Worm (Caenorhabditis elegans): Measurements from ENCODE around the gene F37H8.5.

ce11 chrII:11200234-11200755, 12.3 kb downstream of the F37H8.5 start:
- TF ChIP-seq ztf-23 (GFP tag; IDR thresholded peaks at IDR 0.05) (no peak), ztf-29 (GFP tag; IDR thresholded peaks at IDR 0.05) (no peak), flt-1 (GFP tag; IDR thresholded peaks at IDR 0.05) (no peak), tab-1 (GFP tag; IDR thresholded peaks at IDR 0.05) (no peak), med-1 (GFP tag; optimal IDR thresholded peaks at IDR 0.05; ENCODE audit: insufficient read depth) (no peak), T22C8.4 (GFP tag; IDR thresholded peaks at IDR 0.05) (no peak), klf-2 (GFP tag; conservative IDR thresholded peaks at IDR 0.05) (no peak), cog-1 (tag; optimal IDR thresholded peaks at IDR 0.05) (no peak)

Measured in whole organism, midembryonic.